Fruit fly (Drosophila melanogaster): ENCODE data around the gene Hr4.

DNA sequence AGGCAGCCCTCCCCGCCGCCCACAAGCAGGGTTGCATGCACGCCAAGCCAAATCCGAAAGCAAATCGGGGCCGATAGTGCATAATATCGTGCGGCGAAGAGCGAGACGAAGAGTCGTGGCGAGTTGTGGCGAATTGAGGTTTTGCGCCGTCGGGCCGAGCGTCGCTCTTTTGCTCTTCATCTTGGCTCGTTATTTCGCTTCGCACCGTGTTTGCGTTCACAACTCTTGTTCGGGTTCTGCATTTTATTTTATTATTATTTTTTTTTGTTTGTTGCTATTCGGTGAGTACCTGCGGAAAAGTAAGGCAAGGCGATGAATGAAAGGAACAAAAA, 70.3 kb downstream of the Hr4 start:
- TF ChIP-seq CTCF (optimal IDR thresholded peaks at IDR 0.05): no peak
- TF ChIP-seq CG8478 (optimal IDR thresholded peaks at IDR 0.05): no peak

Data from S2 (cell line).